Worm (Caenorhabditis elegans) whole organism, midembryonic: ENCODE results near the gene srh-85.

ENCODE experiments used
- cog-1 ChIP-seq: sonication (generic microtip); optimal IDR thresholded peaks from 2 replicates; lab custom pipeline; 2016; ENCODE audit warnings: missing genetic modification characterization, missing compliant biosample characterization
- flt-1 ChIP-seq: fragments of 200-800 bp; sonication (Bioruptor generic); IDR thresholded peaks from 2 replicates; pipeline ENCODE4 v1.3.6; 2022; ENCODE audit warnings: missing genetic modification characterization, missing compliant biosample characterization
- ref-1 ChIP-seq: fragments of 200-800 bp; sonication (Bioruptor generic); conservative IDR thresholded peaks from 2 replicates; pipeline ENCODE4 v1.3.6; 2022; ENCODE audit warnings: missing genetic modification reagents, missing genetic modification characterization, missing compliant biosample characterization
- tab-1 ChIP-seq: fragments of 200-800 bp; sonication (Bioruptor generic); IDR thresholded peaks from 2 replicates; pipeline ENCODE4 v1.3.6; 2022; ENCODE audit warnings: missing genetic modification characterization, missing compliant biosample characterization
- ztf-29 ChIP-seq: fragments of 200-800 bp; sonication (Bioruptor generic); IDR thresholded peaks from 2 replicates; pipeline ENCODE4 v1.3.6; 2022; ENCODE audit warnings: missing genetic modification reagents, missing genetic modification characterization, missing compliant biosample characterization

DNA sequence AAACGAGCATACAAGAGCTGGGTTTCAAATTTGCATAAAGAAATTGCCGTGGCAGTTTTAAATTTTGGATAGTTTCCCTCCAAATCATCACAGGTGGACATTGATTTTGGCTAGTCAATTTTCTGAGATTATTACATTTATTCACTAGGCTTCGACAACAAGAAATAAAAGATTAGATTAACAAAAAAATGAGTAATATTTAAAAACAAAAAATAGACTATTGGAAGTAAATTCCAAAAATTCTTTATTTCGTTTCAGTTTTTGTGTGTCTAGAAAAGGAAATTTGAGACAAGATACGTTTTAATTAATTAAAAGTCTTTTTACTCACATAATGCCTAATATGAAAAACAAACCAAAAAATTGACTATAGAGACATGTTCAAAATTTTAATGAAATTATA, 29.1 kb downstream of the srh-85 start, which contains the start of gene srw-142:
- TF ChIP-seq ztf-29 (GFP tag; lab: Robert Waterston, UW), result no peak
- TF ChIP-seq flt-1 (GFP tag; lab: Robert Waterston, UW), result no peak
- TF ChIP-seq ref-1 (GFP tag; lab: Robert Waterston, UW), result no peak
- no peak for TF ChIP-seq tab-1
- no peak for TF ChIP-seq cog-1
